Worm (Caenorhabditis elegans) whole organism, mixed stage, embryonic: ENCODE results near the gene str-99.

Experiments used
- M03D4.4 ChIP-seq: sonication (generic microtip); optimal IDR thresholded peaks from 2 replicates; lab custom pipeline; 2017; ENCODE audit warnings: mild to moderate bottlenecking, missing genetic modification characterization, missing compliant biosample characterization
- bed-3 ChIP-seq: fragments of 200-800 bp; sonication (Bioruptor generic); optimal IDR thresholded peaks from 3 replicates; lab custom pipeline; 2018; ENCODE audit warnings: mild to moderate bottlenecking, missing genetic modification characterization, moderate library complexity, missing compliant biosample characterization
- blmp-1 ChIP-seq: fragments of 150-350 bp; optimal IDR thresholded peaks from 2 replicates; lab custom pipeline; 2014; ENCODE audit warnings: missing biosample characterization, missing genetic modification characterization
- ceh-39 ChIP-seq: fragments of 150-350 bp; optimal IDR thresholded peaks from 2 replicates; lab custom pipeline; 2014; ENCODE audit warnings: missing biosample characterization, missing genetic modification characterization
- ceh-43 ChIP-seq: fragments of 200-800 bp; sonication (Bioruptor generic); optimal IDR thresholded peaks from 2 replicates; lab custom pipeline; 2018; ENCODE audit warnings: mild to moderate bottlenecking, missing genetic modification characterization, moderate library complexity, missing compliant biosample characterization
- ceh-83 ChIP-seq: fragments of 200-800 bp; sonication (Bioruptor generic); optimal IDR thresholded peaks from 2 replicates; lab custom pipeline; 2018; ENCODE audit warnings: mild to moderate bottlenecking, missing genetic modification characterization, missing compliant biosample characterization
- ces-1 ChIP-seq: fragments of 150-350 bp; optimal IDR thresholded peaks from 2 replicates; lab custom pipeline; 2014; ENCODE audit warnings: missing biosample characterization, missing genetic modification reagents, missing genetic modification characterization
- cnd-1 ChIP-seq: fragments of 200-800 bp; sonication (Bioruptor generic); optimal IDR thresholded peaks from 2 replicates; lab custom pipeline; 2018; ENCODE audit warnings: mild to moderate bottlenecking, missing genetic modification characterization, missing compliant biosample characterization
- elt-1 ChIP-seq: sonication (generic microtip); optimal IDR thresholded peaks from 2 replicates; lab custom pipeline; 2017; ENCODE audit warnings: missing genetic modification characterization, mild to moderate bottlenecking, missing compliant biosample characterization, antibody characterized with exemption, moderate library complexity, borderline replicate concordance; ENCODE audit not compliant: insufficient read depth
- elt-3 ChIP-seq: fragments of 150-350 bp; optimal IDR thresholded peaks from 2 replicates; lab custom pipeline; 2014; ENCODE audit warnings: missing biosample characterization, missing genetic modification characterization
- flh-1 ChIP-seq: fragments of 200-800 bp; sonication (Bioruptor generic); optimal IDR thresholded peaks from 2 replicates; lab custom pipeline; 2018; ENCODE audit warnings: mild to moderate bottlenecking, missing genetic modification characterization, moderate library complexity, missing compliant biosample characterization
- ham-2 ChIP-seq: fragments of 200-800 bp; sonication (Bioruptor generic); optimal IDR thresholded peaks from 2 replicates; lab custom pipeline; 2018; ENCODE audit warnings: mild to moderate bottlenecking, missing genetic modification characterization, missing compliant biosample characterization
- hlh-1 ChIP-seq: fragments of 150-350 bp; optimal IDR thresholded peaks from 2 replicates; lab custom pipeline; 2014; ENCODE audit warnings: missing biosample characterization, missing genetic modification reagents, missing genetic modification characterization
- lin-13 ChIP-seq: fragments of 150-350 bp; optimal IDR thresholded peaks from 2 replicates; lab custom pipeline; 2014; ENCODE audit warnings: missing biosample characterization, missing genetic modification characterization
- lin-32 ChIP-seq: fragments of 200-800 bp; sonication (Bioruptor generic); optimal IDR thresholded peaks from 2 replicates; lab custom pipeline; 2018; ENCODE audit warnings: mild to moderate bottlenecking, missing genetic modification characterization, missing compliant biosample characterization
- lsy-2 ChIP-seq: fragments of 150-350 bp; optimal IDR thresholded peaks from 2 replicates; lab custom pipeline; 2014; ENCODE audit warnings: missing biosample characterization, missing genetic modification characterization
- mab-5 ChIP-seq: fragments of 150-350 bp; optimal IDR thresholded peaks from 2 replicates; lab custom pipeline; 2014; ENCODE audit warnings: missing biosample characterization, missing genetic modification characterization
- mep-1 ChIP-seq: fragments of 150-350 bp; optimal IDR thresholded peaks from 2 replicates; lab custom pipeline; 2017; ENCODE audit warnings: missing biosample characterization, missing genetic modification reagents, missing genetic modification characterization, inconsistent platforms
- mls-2 ChIP-seq: sonication (generic microtip); optimal IDR thresholded peaks from 2 replicates; lab custom pipeline; 2016; ENCODE audit warnings: mild to moderate bottlenecking, missing genetic modification characterization, moderate library complexity, missing compliant biosample characterization
- nhr-12 ChIP-seq: fragments of 150-350 bp; optimal IDR thresholded peaks from 2 replicates; lab custom pipeline; 2014; ENCODE audit warnings: missing biosample characterization, missing genetic modification characterization
- nhr-2 ChIP-seq: fragments of 150-350 bp; optimal IDR thresholded peaks from 2 replicates; lab custom pipeline; 2014; ENCODE audit warnings: missing biosample characterization, missing genetic modification characterization
- nhr-237 ChIP-seq: fragments of 150-350 bp; optimal IDR thresholded peaks from 2 replicates; lab custom pipeline; 2014; ENCODE audit warnings: missing biosample characterization, missing genetic modification characterization
- nhr-28 ChIP-seq: fragments of 150-350 bp; optimal IDR thresholded peaks from 2 replicates; lab custom pipeline; 2014; ENCODE audit warnings: missing biosample characterization, missing genetic modification characterization
- nhr-76 ChIP-seq: sonication (generic microtip); optimal IDR thresholded peaks from 2 replicates; lab custom pipeline; 2017; ENCODE audit warnings: missing biosample characterization, missing genetic modification characterization
- pha-4 ChIP-seq: fragments of 150-350 bp; optimal IDR thresholded peaks from 2 replicates; lab custom pipeline; 2018; ENCODE audit warnings: missing biosample characterization, missing genetic modification reagents, missing genetic modification characterization
- snpc-4 ChIP-seq: fragments of 150-350 bp; optimal IDR thresholded peaks from 2 replicates; lab custom pipeline; 2014; ENCODE audit warnings: missing biosample characterization, missing genetic modification characterization
- sptf-1 ChIP-seq: sonication (generic microtip); optimal IDR thresholded peaks from 2 replicates; lab custom pipeline; 2017; ENCODE audit warnings: mild to moderate bottlenecking, missing genetic modification characterization, moderate library complexity, missing compliant biosample characterization
- tbx-8 ChIP-seq: fragments of 200-800 bp; sonication (Bioruptor generic); optimal IDR thresholded peaks from 2 replicates; lab custom pipeline; 2018; ENCODE audit warnings: mild to moderate bottlenecking, missing genetic modification characterization, moderate library complexity, missing compliant biosample characterization
- unc-120 ChIP-seq: sonication (generic microtip); optimal IDR thresholded peaks from 2 replicates; lab custom pipeline; 2017; ENCODE audit warnings: missing genetic modification characterization, missing compliant biosample characterization; ENCODE audit not compliant: poor library complexity, severe bottlenecking
- unc-39 ChIP-seq: fragments of 150-350 bp; optimal IDR thresholded peaks from 2 replicates; lab custom pipeline; 2014; ENCODE audit warnings: missing biosample characterization, missing genetic modification characterization
- unc-62 ChIP-seq: fragments of 150-350 bp; optimal IDR thresholded peaks from 2 replicates; lab custom pipeline; 2014; ENCODE audit warnings: missing biosample characterization, missing genetic modification reagents, missing genetic modification characterization
- ztf-11 ChIP-seq: fragments of 150-350 bp; optimal IDR thresholded peaks from 2 replicates; lab custom pipeline; 2014; ENCODE audit warnings: missing biosample characterization, missing genetic modification characterization

Gene str-99

DNA sequence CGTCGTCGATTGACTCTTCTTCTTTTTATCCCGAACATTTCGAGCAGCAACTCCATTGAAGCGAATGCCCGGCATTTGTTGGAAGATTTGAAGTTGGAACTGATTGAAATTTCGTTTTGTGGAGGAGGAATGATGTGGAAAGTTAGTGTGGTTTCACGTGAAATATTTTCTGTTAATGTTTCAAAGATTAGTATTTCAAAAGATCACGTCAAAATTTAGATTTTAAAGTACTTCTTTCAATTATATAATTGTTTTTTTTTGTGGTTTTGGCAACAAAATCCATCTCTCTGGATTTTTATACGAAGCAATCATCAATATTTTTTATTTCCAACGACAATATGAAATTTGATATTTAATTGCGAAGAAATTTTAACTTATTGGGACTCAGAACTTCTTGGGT lies 21.2 kb downstream of the str-99 start, which contains the start of gene F44G3.7:
F44G3.7 (minus strand) TSS at position 101 of the 400 bp plus-strand sequence.
- no peak for TF ChIP-seq nhr-28 (tag; lab: Kevin White, UChicago)
- TF ChIP-seq bed-3 (GFP tag; lab: Kevin White, UChicago) = no peak
- no peak for TF ChIP-seq unc-120
- no peak for TF ChIP-seq blmp-1
- no peak for TF ChIP-seq elt-3 (tag; lab: Kevin White, UChicago)
- no peak for TF ChIP-seq ceh-43 (GFP tag; lab: Kevin White, UChicago)
- TF ChIP-seq hlh-1 (tag; lab: Kevin White, UChicago) = no peak
- TF ChIP-seq snpc-4 (tag; lab: Kevin White, UChicago) = no peak

DNA sequence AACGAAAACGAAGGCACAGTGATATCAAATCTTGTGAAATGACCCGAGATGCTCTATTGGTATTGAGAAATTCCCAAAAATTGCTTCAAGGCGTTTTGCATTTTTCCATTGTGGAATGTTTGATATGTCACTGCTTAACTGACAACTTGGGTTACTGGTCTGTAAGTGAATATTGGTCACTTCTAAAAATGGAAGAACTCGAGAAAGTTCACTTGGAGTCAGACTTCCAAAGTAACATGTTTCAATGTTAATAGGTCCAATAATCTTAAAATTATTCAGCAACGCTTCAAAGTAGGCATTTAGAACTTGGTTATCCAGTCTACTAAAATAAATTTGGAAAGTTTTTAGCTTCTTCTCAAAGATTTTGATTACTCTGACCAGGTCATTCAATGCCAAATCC lies 25.6 kb downstream of the str-99 start, which contains the start of gene fbxa-144:
fbxa-144 (minus strand) TSS at position 101 of the 400 bp plus-strand sequence.
- TF ChIP-seq unc-120 (no peak), unc-39 (tag; lab: Kevin White, UChicago) (no peak), tbx-8 (no peak), M03D4.4 (tag; lab: Kevin White, UChicago) (no peak), bed-3 (GFP tag; lab: Kevin White, UChicago) (no peak), nhr-12 (tag; lab: Kevin White, UChicago) (no peak), lin-32 (GFP tag; lab: Kevin White, UChicago) (no peak), elt-1 (tag; lab: Kevin White, UChicago) (no peak), nhr-2 (no peak)

DNA sequence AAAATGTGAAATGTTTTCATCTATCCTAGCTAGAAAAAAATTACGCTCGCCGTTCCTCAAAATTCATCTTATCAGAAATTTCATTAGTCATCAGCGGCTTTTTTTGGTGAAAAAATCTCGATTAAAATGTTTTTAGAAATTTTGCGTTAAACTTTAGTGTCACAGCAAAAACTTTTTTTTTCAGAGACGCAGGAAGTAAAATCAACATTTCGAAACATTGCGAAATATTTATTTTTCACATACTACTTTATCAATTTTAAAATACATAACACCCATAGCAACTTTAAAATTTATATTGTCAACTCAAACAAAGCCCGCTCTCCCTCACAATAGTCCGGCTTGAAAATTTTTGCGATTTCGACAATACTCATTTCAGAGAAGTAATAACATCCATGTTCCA lies 26.1 kb downstream of the str-99 start:
- TF ChIP-seq lin-32 (GFP tag; lab: Kevin White, UChicago) = no peak
- TF ChIP-seq ceh-39 (tag; lab: Kevin White, UChicago) = no peak
- no peak for TF ChIP-seq tbx-8
- no peak for TF ChIP-seq ztf-11 (tag; lab: Kevin White, UChicago)
- TF ChIP-seq elt-1 (tag; lab: Kevin White, UChicago) = no peak
- no peak for TF ChIP-seq nhr-2
- TF ChIP-seq ceh-43 (GFP tag; lab: Kevin White, UChicago) = no peak
- no peak for TF ChIP-seq mls-2 (tag; lab: Kevin White, UChicago)
- no peak for TF ChIP-seq ham-2 (GFP tag; lab: Kevin White, UChicago)
- TF ChIP-seq pha-4 (tag; lab: Kevin White, UChicago) = no peak
- no peak for TF ChIP-seq lsy-2
- TF ChIP-seq flh-1 (GFP tag; lab: Kevin White, UChicago) = no peak
- no peak for TF ChIP-seq nhr-28 (tag; lab: Kevin White, UChicago)
- no peak for TF ChIP-seq sptf-1
- no peak for TF ChIP-seq lin-13 (tag; lab: Kevin White, UChicago)
- no peak for TF ChIP-seq unc-39 (tag; lab: Kevin White, UChicago)
- TF ChIP-seq mab-5 (tag; lab: Kevin White, UChicago) = no peak
- TF ChIP-seq ceh-83 (GFP tag; lab: Kevin White, UChicago) = no peak
- TF ChIP-seq snpc-4 (tag; lab: Kevin White, UChicago) = no peak

DNA sequence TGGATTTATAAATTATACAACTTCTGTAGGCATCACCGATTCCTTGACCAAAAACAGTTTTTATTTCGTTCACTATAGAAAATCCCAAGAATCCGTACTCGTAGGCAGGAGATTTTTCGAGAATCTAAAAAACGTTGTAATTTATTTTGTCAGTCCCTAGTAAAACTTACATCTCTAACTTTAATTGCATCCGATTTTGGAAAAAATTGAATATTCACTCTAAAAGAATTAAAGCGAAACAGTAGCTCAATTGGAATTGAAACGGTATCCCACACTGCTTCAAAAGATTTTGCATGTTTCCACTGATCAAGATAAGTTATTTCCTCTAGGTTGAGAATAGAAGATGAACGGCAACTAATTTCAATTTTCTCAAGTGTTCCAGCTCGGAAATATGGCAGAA lies 27.0 kb downstream of the str-99 start, which contains the start of gene fbxa-142:
fbxa-142 (minus strand) TSS at position 101 of the 400 bp plus-strand sequence.
- TF ChIP-seq ztf-11 (tag; lab: Kevin White, UChicago) = no peak
- no peak for TF ChIP-seq mls-2 (tag; lab: Kevin White, UChicago)
- no peak for TF ChIP-seq bed-3 (GFP tag; lab: Kevin White, UChicago)
- no peak for TF ChIP-seq pha-4 (tag; lab: Kevin White, UChicago)
- TF ChIP-seq mep-1 (tag; lab: Kevin White, UChicago) = no peak
- TF ChIP-seq nhr-28 (tag; lab: Kevin White, UChicago) = no peak
- TF ChIP-seq tbx-8 = no peak
- TF ChIP-seq flh-1 (GFP tag; lab: Kevin White, UChicago) = no peak
- TF ChIP-seq hlh-1 (tag; lab: Kevin White, UChicago) = no peak
- TF ChIP-seq elt-1 (tag; lab: Kevin White, UChicago) = no peak
- no peak for TF ChIP-seq mab-5 (tag; lab: Kevin White, UChicago)
- no peak for TF ChIP-seq ces-1 (GFP tag; lab: Kevin White, UChicago)
- no peak for TF ChIP-seq cnd-1
- TF ChIP-seq ceh-43 (GFP tag; lab: Kevin White, UChicago) = no peak
- TF ChIP-seq nhr-2 = no peak
- TF ChIP-seq nhr-76 = no peak
- no peak for TF ChIP-seq M03D4.4 (tag; lab: Kevin White, UChicago)

DNA sequence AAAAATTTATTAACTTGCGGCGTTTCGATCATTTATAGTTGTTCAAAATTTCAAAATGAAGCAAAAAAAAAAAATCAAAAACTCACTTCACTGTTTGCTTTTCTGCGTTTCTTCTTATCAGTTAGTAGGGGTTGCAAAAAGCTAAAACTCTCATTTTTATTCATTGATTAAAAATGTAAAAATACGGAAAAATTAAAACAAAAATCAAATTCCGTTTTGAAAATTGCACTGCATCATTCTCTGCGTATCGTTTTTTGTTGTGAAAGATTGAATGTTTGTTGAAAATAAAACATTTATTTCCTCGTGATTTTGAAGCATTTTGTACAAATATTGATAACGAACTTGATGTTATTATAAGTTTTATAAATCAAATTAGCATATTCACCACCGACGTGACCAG lies 29.2 kb downstream of the str-99 start:
- TF ChIP-seq elt-3 (tag; lab: Kevin White, UChicago) (no peak), nhr-76 (no peak), unc-120 (no peak), mep-1 (tag; lab: Kevin White, UChicago) (no peak), ham-2 (GFP tag; lab: Kevin White, UChicago) (no peak), ces-1 (GFP tag; lab: Kevin White, UChicago) (no peak), snpc-4 (tag; lab: Kevin White, UChicago) (no peak), cnd-1 (no peak), nhr-28 (tag; lab: Kevin White, UChicago) (no peak), nhr-237 (tag; lab: Kevin White, UChicago) (no peak), bed-3 (GFP tag; lab: Kevin White, UChicago) (no peak), lin-13 (tag; lab: Kevin White, UChicago) (no peak), ztf-11 (tag; lab: Kevin White, UChicago) (no peak), unc-62 (GFP tag; lab: Kevin White, UChicago) (no peak)
